Fruit fly (Drosophila melanogaster): ENCODE results near the gene CRMP.

Gene CRMP

dm6 chr3R:5620387-5620956, 49.6 kb downstream of the CRMP start (continued):
- TF ChIP-seq E2f1 (GFP tag; IDR thresholded peaks at IDR 0.05): peak; percentile 23; the same call in 1 of the 2 replicates
- TF ChIP-seq CG11456 (GFP tag; IDR thresholded peaks at IDR 0.05): peak; percentile 66; the same call in 1 of the 3 replicates
- no peak for TF ChIP-seq disco-r (GFP tag; optimal IDR thresholded peaks at IDR 0.05)
- peak; percentile 68 for TF ChIP-seq ind (GFP tag; optimal IDR thresholded peaks at IDR 0.05)
- TF ChIP-seq D19A (tag; optimal IDR thresholded peaks at IDR 0.05): peak; percentile 61
- no peak for TF ChIP-seq unc-4 (GFP tag; IDR thresholded peaks at IDR 0.05; ENCODE audit: partially characterized antibody)
- TF ChIP-seq Eip74EF (GFP tag; optimal IDR thresholded peaks at IDR 0.05): peak in 1 of 2 experiments; percentile 65
- peak; percentile 63 for TF ChIP-seq CG2120 (GFP tag; optimal IDR thresholded peaks at IDR 0.05)
- TF ChIP-seq Hsf (GFP tag; optimal IDR thresholded peaks at IDR 0.05): peak; percentile 54
- TF ChIP-seq br (optimal IDR thresholded peaks at IDR 0.05): no peak
- no peak for TF ChIP-seq ssp (GFP tag; IDR thresholded peaks at IDR 0.05)
- TF ChIP-seq CG14710 (tag; optimal IDR thresholded peaks at IDR 0.05): peak; percentile 60
- TF ChIP-seq shn (GFP tag; optimal IDR thresholded peaks at IDR 0.05): peak; percentile 40
- peak; percentile 37 for TF ChIP-seq CG15514 (GFP tag; optimal IDR thresholded peaks at IDR 0.05)
- TF ChIP-seq CG31365 (tag; optimal IDR thresholded peaks at IDR 0.05): no peak
- TF ChIP-seq crp (GFP tag; optimal IDR thresholded peaks at IDR 0.05): peak in 1 of 2 experiments; percentile 20
- TF ChIP-seq NFAT (GFP tag; IDR thresholded peaks at IDR 0.05): peak; percentile 52; the same call in 1 of the 2 replicates
- no peak for TF ChIP-seq CG12071 (GFP tag; optimal IDR thresholded peaks at IDR 0.05)
- TF ChIP-seq Adf1 (GFP tag; IDR thresholded peaks at IDR 0.05): no peak
- peak; percentile 38 for TF ChIP-seq D19B (GFP tag; optimal IDR thresholded peaks at IDR 0.05)
- TF ChIP-seq CG12219 (GFP tag; optimal IDR thresholded peaks at IDR 0.05): peak; percentile 61
- TF ChIP-seq dan (GFP tag; IDR thresholded peaks at IDR 0.05): no peak
- peak; percentile 62 for TF ChIP-seq CG5180 (GFP tag; optimal IDR thresholded peaks at IDR 0.05)
- TF ChIP-seq Xbp1 (GFP tag; optimal IDR thresholded peaks at IDR 0.05): peak; percentile 71
- TF ChIP-seq CG33557 (GFP tag; optimal IDR thresholded peaks at IDR 0.05): no peak
- peak; percentile 12 for TF ChIP-seq trem (tag; optimal IDR thresholded peaks at IDR 0.05)
- peak; percentile 24 for TF ChIP-seq BtbVII (GFP tag; optimal IDR thresholded peaks at IDR 0.05)
- TF ChIP-seq inv (GFP tag; IDR thresholded peaks at IDR 0.05; ENCODE audit: partially characterized antibody): no peak
- TF ChIP-seq CG10979 (tag; optimal IDR thresholded peaks at IDR 0.05): peak; percentile 71
- TF ChIP-seq CG8478 (optimal IDR thresholded peaks at IDR 0.05): no peak
- no peak for TF ChIP-seq pzg (GFP tag; optimal IDR thresholded peaks at IDR 0.05)
- peak; percentile 71 for TF ChIP-seq CG2712 (tag; optimal IDR thresholded peaks at IDR 0.05)
- TF ChIP-seq CG7987 (GFP tag; optimal IDR thresholded peaks at IDR 0.05): no peak
- no peak for TF ChIP-seq nau (GFP tag; optimal IDR thresholded peaks at IDR 0.05)
- TF ChIP-seq Lhr (GFP tag; optimal IDR thresholded peaks at IDR 0.05): no peak
- TF ChIP-seq CG10147 (GFP tag; optimal IDR thresholded peaks at IDR 0.05): peak; percentile 65
- 0 out of 2 replicates have a peak, but pooled peaks have one; percentile 3 for TF ChIP-seq CG10321 (GFP tag; IDR thresholded peaks at IDR 0.05)
- peak; percentile 38 for TF ChIP-seq Six4 (GFP tag; optimal IDR thresholded peaks at IDR 0.05)
- peak; percentile 43 for TF ChIP-seq Ssrp (tag; optimal IDR thresholded peaks at IDR 0.05)
- TF ChIP-seq fu2 (GFP tag; optimal IDR thresholded peaks at IDR 0.05): peak; percentile 44
- peak; percentile 78 for TF ChIP-seq sisA (GFP tag; IDR thresholded peaks at IDR 0.05)
- TF ChIP-seq dysf (GFP tag; IDR thresholded peaks at IDR 0.05): peak; percentile 70
- TF ChIP-seq CG3163 (GFP tag; optimal IDR thresholded peaks at IDR 0.05): peak; percentile 52
- TF ChIP-seq CG17802 (tag; optimal IDR thresholded peaks at IDR 0.05): peak; percentile 54
- peak; percentile 61 for TF ChIP-seq CG5245 (GFP tag; optimal IDR thresholded peaks at IDR 0.05)
- no peak for TF ChIP-seq Fer2 (tag; optimal IDR thresholded peaks at IDR 0.05)
- TF ChIP-seq PHDP (tag; optimal IDR thresholded peaks at IDR 0.05): peak; percentile 56
- TF ChIP-seq CG11723 (GFP tag; optimal IDR thresholded peaks at IDR 0.05): peak; percentile 48
- TF ChIP-seq CG7963 (GFP tag; IDR thresholded peaks at IDR 0.05; ENCODE audit: partially characterized antibody): no peak
